Fruit fly (Drosophila melanogaster): ENCODE measurements around the gene CG15263.

dm6 chr2L:15284700-15285099 is at the start of gene CG15263:
- TF ChIP-seq CTCF (optimal IDR thresholded peaks at IDR 0.05) (no peak), CG8478 (optimal IDR thresholded peaks at IDR 0.05) (no peak)

Measured in S2 (cell line).